Fruit fly (Drosophila melanogaster): ENCODE measurements around the gene vkg.

- TF ChIP-seq CG7045 (GFP tag; optimal IDR thresholded peaks at IDR 0.05) (no peak), tj (GFP tag; optimal IDR thresholded peaks at IDR 0.05) (peak; percentile 68), CG33017 (tag; optimal IDR thresholded peaks at IDR 0.05) (no peak), kay (GFP tag; ENCODE audit: borderline replicate concordance) (peak; percentile 33), Clk (GFP tag; optimal IDR thresholded peaks at IDR 0.05) (no peak)
Observed at dm6 chr2L:5000919-5001581, 26.9 kb downstream of the vkg start.

All from whole organism, adult.